Fruit fly (Drosophila melanogaster) whole organism, embryonic: Measurements from ENCODE around the gene CG8673.

Experiments used
- CG10321 ChIP-seq: fragments of 200-800 bp; sonication (Bioruptor generic); IDR thresholded peaks from 2 replicates; pipeline ENCODE4 v1.3.6; 2022; ENCODE audit warnings: missing biosample characterization, missing genetic modification characterization
- CG11398 ChIP-seq: fragments of 200-800 bp; sonication (Bioruptor generic); optimal IDR thresholded peaks from 2 replicates; lab custom pipeline; 2016; ENCODE audit warnings: missing biosample characterization, missing genetic modification characterization
- CG12071 ChIP-seq: fragments of 200-800 bp; sonication (Bioruptor generic); optimal IDR thresholded peaks from 3 replicates; lab custom pipeline; 2018; ENCODE audit warnings: missing biosample characterization, mild to moderate bottlenecking, missing genetic modification characterization
- CG13894 ChIP-seq: fragments of 200-800 bp; sonication (Bioruptor generic); optimal IDR thresholded peaks from 3 replicates; lab custom pipeline; 2018; ENCODE audit warnings: missing biosample characterization, mild to moderate bottlenecking, missing genetic modification characterization, moderate library complexity
- CG1647 ChIP-seq: fragments of 200-800 bp; sonication (Bioruptor generic); optimal IDR thresholded peaks from 3 replicates; lab custom pipeline; 2016; ENCODE audit warnings: missing biosample characterization, missing genetic modification characterization
- CG16779 ChIP-seq: fragments of 200-800 bp; sonication (Bioruptor generic); IDR thresholded peaks from 2 replicates; pipeline ENCODE4 v1.3.6; 2022; ENCODE audit warnings: missing biosample characterization, missing genetic modification characterization
- CG17802 ChIP-seq: fragments of 200-800 bp; sonication (Bioruptor generic); optimal IDR thresholded peaks from 2 replicates; lab custom pipeline; 2018; ENCODE audit warnings: missing biosample characterization, mild to moderate bottlenecking, missing genetic modification characterization, moderate library complexity
- CG2129 ChIP-seq: fragments of 200-800 bp; sonication (Bioruptor generic); IDR thresholded peaks from 2 replicates; pipeline ENCODE4 v1.3.6; 2022; ENCODE audit warnings: missing biosample characterization, missing genetic modification characterization; ENCODE audit not compliant: partially characterized antibody
- CG3407 ChIP-seq: fragments of 200-800 bp; sonication (Bioruptor generic); optimal IDR thresholded peaks from 2 replicates; lab custom pipeline; 2018; ENCODE audit warnings: missing biosample characterization, mild to moderate bottlenecking, missing genetic modification characterization
- CG4328 ChIP-seq: fragments of 200-800 bp; sonication (Bioruptor generic); optimal IDR thresholded peaks from 3 replicates; lab custom pipeline; 2017; ENCODE audit warnings: missing biosample characterization, missing genetic modification reagents, missing genetic modification characterization
- CG6765 ChIP-seq: fragments of 200-800 bp; sonication (Bioruptor generic); optimal IDR thresholded peaks from 3 replicates; lab custom pipeline; 2017; ENCODE audit warnings: missing biosample characterization, mild to moderate bottlenecking, missing genetic modification characterization
- CG6813 ChIP-seq: fragments of 200-800 bp; sonication (Bioruptor generic); optimal IDR thresholded peaks from 2 replicates; lab custom pipeline; 2017; ENCODE audit warnings: missing biosample characterization, missing genetic modification characterization, mild to moderate bottlenecking, moderate library complexity, missing genetic modification reagents
- CG7372 ChIP-seq: fragments of 200-800 bp; sonication (Bioruptor generic); IDR thresholded peaks from 2 replicates; pipeline ENCODE4 v1.3.6; 2022; ENCODE audit warnings: missing biosample characterization, missing genetic modification characterization
- CG8290 ChIP-seq, 3 experiments: fragments of 200-800 bp; sonication (Bioruptor generic); optimal IDR thresholded peaks; 2 replicates each; lab custom pipeline; 2016 to 2019; ENCODE audit warnings: missing biosample characterization in 3 of 3, missing genetic modification characterization in 3 of 3, mild to moderate bottlenecking in 2 of 3, moderate library complexity in 1 of 3
- CG8388 ChIP-seq: fragments of 200-800 bp; sonication (Bioruptor generic); optimal IDR thresholded peaks from 2 replicates; lab custom pipeline; 2019; ENCODE audit warnings: missing biosample characterization, mild to moderate bottlenecking, missing genetic modification characterization, moderate library complexity
- CG8765 ChIP-seq: fragments of 200-800 bp; sonication (Bioruptor generic); IDR thresholded peaks from 2 replicates; pipeline ENCODE4 v1.3.6; 2022; ENCODE audit warnings: missing biosample characterization, missing genetic modification characterization
- CG8944 ChIP-seq: fragments of 200-800 bp; sonication (Bioruptor generic); optimal IDR thresholded peaks from 3 replicates; lab custom pipeline; 2016; ENCODE audit warnings: missing biosample characterization, missing genetic modification characterization
- D19A ChIP-seq: fragments of 200-800 bp; optimal IDR thresholded peaks from 3 replicates; lab custom pipeline; 2019; ENCODE audit warnings: missing biosample characterization, mild to moderate bottlenecking, missing genetic modification characterization, moderate library complexity
- D19B ChIP-seq: fragments of 200-800 bp; sonication (Bioruptor generic); optimal IDR thresholded peaks from 2 replicates; lab custom pipeline; 2017; ENCODE audit warnings: missing biosample characterization, mild to moderate bottlenecking, missing genetic modification characterization
- HmgD ChIP-seq: fragments of 200-800 bp; sonication (Bioruptor generic); optimal IDR thresholded peaks from 3 replicates; lab custom pipeline; 2016; ENCODE audit warnings: missing biosample characterization, missing genetic modification characterization
- Jarid2 ChIP-seq: fragments of 200-800 bp; sonication (Bioruptor generic); optimal IDR thresholded peaks from 3 replicates; lab custom pipeline; 2017; ENCODE audit warnings: mild to moderate bottlenecking, missing biosample characterization, missing genetic modification reagents, missing genetic modification characterization
- Myb ChIP-seq: fragments of 200-800 bp; sonication (Bioruptor generic); optimal IDR thresholded peaks from 2 replicates; lab custom pipeline; 2016; ENCODE audit warnings: missing biosample characterization, missing genetic modification characterization
- Neu2 ChIP-seq: fragments of 200-800 bp; sonication (Bioruptor generic); optimal IDR thresholded peaks from 3 replicates; lab custom pipeline; 2016; ENCODE audit warnings: missing biosample characterization, missing genetic modification characterization, borderline replicate concordance
- Nf-YA ChIP-seq: fragments of 200-800 bp; sonication (Bioruptor generic); IDR thresholded peaks from 2 replicates; pipeline ENCODE4 v1.3.6; 2022; ENCODE audit warnings: missing biosample characterization, missing genetic modification characterization
- Sox102F ChIP-seq: fragments of 200-800 bp; sonication (Bioruptor generic); optimal IDR thresholded peaks from 2 replicates; lab custom pipeline; 2018; ENCODE audit warnings: missing biosample characterization, mild to moderate bottlenecking, missing genetic modification characterization, moderate library complexity
- YL-1 ChIP-seq: fragments of 200-800 bp; sonication (Bioruptor generic); optimal IDR thresholded peaks from 3 replicates; lab custom pipeline; 2017; ENCODE audit warnings: missing biosample characterization, mild to moderate bottlenecking, missing genetic modification characterization
- ash1 ChIP-seq: fragments of 200-800 bp; sonication (Bioruptor generic); optimal IDR thresholded peaks from 2 replicates; lab custom pipeline; 2018; ENCODE audit warnings: missing biosample characterization, mild to moderate bottlenecking, missing genetic modification characterization
- bbx ChIP-seq: fragments of 200-800 bp; sonication (Bioruptor generic); IDR thresholded peaks from 2 replicates; pipeline ENCODE4 v1.3.6; 2022; ENCODE audit warnings: missing biosample characterization, missing genetic modification characterization; ENCODE audit not compliant: partially characterized antibody
- bsh ChIP-seq, 2 experiments: fragments of 200-800 bp; sonication (Bioruptor generic); optimal IDR thresholded peaks; 2 replicates each; lab custom pipeline; 2017 to 2018; ENCODE audit warnings: mild to moderate bottlenecking in 2 of 2, missing biosample characterization in 2 of 2, missing genetic modification characterization in 2 of 2, moderate library complexity in 1 of 2
- chinmo ChIP-seq: fragments of 200-800 bp; sonication (Bioruptor generic); IDR thresholded peaks from 4 replicates; pipeline ENCODE4 v1.3.6; 2022; ENCODE audit warnings: missing biosample characterization, missing genetic modification characterization; ENCODE audit not compliant: partially characterized antibody
- da ChIP-seq: fragments of 200-800 bp; sonication (Bioruptor generic); optimal IDR thresholded peaks from 2 replicates; lab custom pipeline; 2016; ENCODE audit warnings: missing biosample characterization, missing genetic modification characterization
- en ChIP-seq: fragments of 200-800 bp; sonication (Bioruptor generic); optimal IDR thresholded peaks from 2 replicates; lab custom pipeline; 2016; ENCODE audit warnings: missing biosample characterization, missing genetic modification characterization
- eve ChIP-seq, 2 experiments: fragments of >200 bp; optimal IDR thresholded peaks; 2 replicates each; lab custom pipeline; 2017; ENCODE audit warnings: missing biosample characterization in 2 of 2, missing genetic modification characterization in 2 of 2
- gem ChIP-seq: fragments of 200-800 bp; sonication (Bioruptor generic); optimal IDR thresholded peaks from 2 replicates; lab custom pipeline; 2019; ENCODE audit warnings: missing biosample characterization, mild to moderate bottlenecking, missing genetic modification characterization, moderate library complexity
- insv ChIP-seq, 2 experiments: fragments of 200-800 bp; sonication (Bioruptor generic); optimal IDR thresholded peaks; 3 replicates each; lab custom pipeline; 2016 to 2018; ENCODE audit warnings: missing biosample characterization in 2 of 2, missing genetic modification characterization in 2 of 2
- lov ChIP-seq, 2 experiments: fragments of 200-800 bp in 1 of 2; fragments of >200 bp in 1 of 2; sonication (Bioruptor generic) in 1 of 2; IDR thresholded peaks in 1 of 2; optimal IDR thresholded peaks in 1 of 2; 2 replicates in 1 of 2; 3 replicates in 1 of 2; pipeline versions ENCODE4 v1.3.6 to Lab custom; 2017 to 2022; ENCODE audit warnings: missing biosample characterization in 1 of 2, missing genetic modification characterization in 1 of 2
- luna ChIP-seq: fragments of 200-800 bp; sonication (Bioruptor generic); optimal IDR thresholded peaks from 2 replicates; lab custom pipeline; 2016; ENCODE audit warnings: missing biosample characterization, missing genetic modification characterization
- maf-S ChIP-seq: fragments of 200-800 bp; sonication (Bioruptor generic); optimal IDR thresholded peaks from 2 replicates; lab custom pipeline; 2016; ENCODE audit warnings: missing biosample characterization, missing genetic modification characterization
- nom ChIP-seq: fragments of 200-800 bp; sonication (Bioruptor generic); optimal IDR thresholded peaks from 2 replicates; lab custom pipeline; 2017; ENCODE audit warnings: missing biosample characterization, missing genetic modification characterization, mild to moderate bottlenecking, moderate library complexity, missing genetic modification reagents
- pros ChIP-seq: fragments of 200-800 bp; sonication (Bioruptor generic); optimal IDR thresholded peaks from 3 replicates; lab custom pipeline; 2019; ENCODE audit warnings: missing biosample characterization, mild to moderate bottlenecking, missing genetic modification characterization, moderate library complexity
- ro ChIP-seq: fragments of 200-800 bp; sonication (Bioruptor generic); IDR thresholded peaks from 2 replicates; pipeline ENCODE4 v1.3.6; 2022; ENCODE audit warnings: missing biosample characterization, missing genetic modification characterization
- sens ChIP-seq: fragments of 200-800 bp; sonication (Bioruptor generic); peaks from one replicate; lab custom pipeline; 2016; ENCODE audit warnings: missing biosample characterization, missing genetic modification characterization
- slbo ChIP-seq: fragments of 200-800 bp; sonication (Bioruptor generic); IDR thresholded peaks from 2 replicates; pipeline ENCODE4 v1.3.6; 2022; ENCODE audit warnings: missing biosample characterization, missing genetic modification characterization
- sug ChIP-seq: fragments of 200-800 bp; optimal IDR thresholded peaks from 2 replicates; lab custom pipeline; 2019; ENCODE audit warnings: missing biosample characterization, mild to moderate bottlenecking, missing genetic modification characterization, moderate library complexity
- tio ChIP-seq: fragments of 200-800 bp; sonication (Bioruptor generic); optimal IDR thresholded peaks from 2 replicates; lab custom pipeline; 2017; ENCODE audit warnings: missing biosample characterization, missing genetic modification characterization, inconsistent platforms
- vvl ChIP-seq: fragments of 200-800 bp; sonication (Bioruptor generic); IDR thresholded peaks from 2 replicates; pipeline ENCODE4 v1.3.6; 2022; ENCODE audit warnings: missing biosample characterization, missing genetic modification characterization

The CG8673 gene

dm6 chr2L:8146994-8147661, 23.0 kb downstream of the CG8673 start, which contains the start of gene CG31606 (continued):
- TF ChIP-seq bsh (GFP tag; optimal IDR thresholded peaks at IDR 0.05; lab: Kevin White, UChicago): no peak
- TF ChIP-seq D19B (GFP tag; lab: Kevin White, UChicago): no peak
- TF ChIP-seq chinmo: 0 out of 4 replicates have a peak, but pooled peaks have one; percentile 32
- TF ChIP-seq Myb (GFP tag; lab: Kevin White, UChicago): no peak
- no peak for TF ChIP-seq CG13894 (tag; lab: Kevin White, UChicago)
- no peak for TF ChIP-seq tio (GFP tag; lab: Kevin White, UChicago)
- TF ChIP-seq CG8388 (GFP tag; lab: Kevin White, UChicago): no peak
- TF ChIP-seq vvl (GFP tag; lab: Robert Waterston, UW): peak; percentile 58; the same call in 1 of the 2 replicates
- no peak for TF ChIP-seq YL-1 (GFP tag; lab: Kevin White, UChicago)
- TF ChIP-seq CG6813 (GFP tag; lab: Kevin White, UChicago): no peak
- no peak for TF ChIP-seq CG8765 (GFP tag; lab: Robert Waterston, UW)
- TF ChIP-seq, all 482 proteins: peak for 4

- TF ChIP-seq pros (GFP tag; lab: Kevin White, UChicago) (no peak), insv (GFP tag; optimal IDR thresholded peaks at IDR 0.05; lab: Kevin White, UChicago) (peak in 1 of 2 experiments; percentile 62), ash1 (GFP tag; lab: Kevin White, UChicago) (no peak), slbo (no peak), CG7372 (GFP tag; lab: Robert Waterston, UW) (no peak), CG1647 (GFP tag; lab: Kevin White, UChicago) (no peak), CG12071 (GFP tag; lab: Kevin White, UChicago) (peak; percentile 36), CG2129 (GFP tag; lab: Robert Waterston, UW) (no peak), CG13894 (tag; lab: Kevin White, UChicago) (peak; percentile 83), da (GFP tag; lab: Kevin White, UChicago) (no peak), sug (peak; percentile 5), CG16779 (GFP tag; lab: Robert Waterston, UW) (no peak), gem (tag; lab: Kevin White, UChicago) (no peak), HmgD (GFP tag; lab: Kevin White, UChicago) (no peak), Neu2 (no peak), CG8944 (GFP tag; lab: Kevin White, UChicago) (no peak), D19A (tag; lab: Kevin White, UChicago) (no peak), CG10321 (GFP tag; lab: Robert Waterston, UW) (no peak), CG11398 (GFP tag; lab: Kevin White, UChicago) (no peak), Jarid2 (GFP tag; lab: Kevin White, UChicago) (no peak), luna (GFP tag; lab: Kevin White, UChicago) (no peak), en (no peak), CG4328 (no peak), Nf-YA (GFP tag; lab: Robert Waterston, UW) (no peak), maf-S (GFP tag; lab: Kevin White, UChicago) (no peak), sens (GFP tag; lab: Kevin White, UChicago) (peak; percentile 13), CG6765 (no peak), Sox102F (GFP tag; lab: Kevin White, UChicago) (no peak), CG8290 (GFP tag; optimal IDR thresholded peaks at IDR 0.05; lab: Kevin White, UChicago) (peak; percentile 6), CG8290 (tag; optimal IDR thresholded peaks at IDR 0.05; lab: Kevin White, UChicago) (peak in 1 of 2 experiments; percentile 47), lov (optimal IDR thresholded peaks at IDR 0.05; lab: Kevin White, UChicago) (no peak), lov (GFP tag; IDR thresholded peaks at IDR 0.05; lab: Robert Waterston, UW) (no peak), eve (GFP tag; optimal IDR thresholded peaks at IDR 0.05; lab: Kevin White, UChicago) (no peak), nom (GFP tag; lab: Kevin White, UChicago) (peak; percentile 64), bbx (GFP tag; lab: Robert Waterston, UW) (no peak), ro (GFP tag; lab: Robert Waterston, UW) (no peak), CG17802 (tag; lab: Kevin White, UChicago) (no peak), CG3407 (GFP tag; lab: Kevin White, UChicago) (no peak)
Observed at dm6 chr2L:8148514-8149085, 24.5 kb downstream of the CG8673 start.
